Comparison of ENCODE assay signal across 5 fruit fly cellular contexts in the genomic region with DNA sequence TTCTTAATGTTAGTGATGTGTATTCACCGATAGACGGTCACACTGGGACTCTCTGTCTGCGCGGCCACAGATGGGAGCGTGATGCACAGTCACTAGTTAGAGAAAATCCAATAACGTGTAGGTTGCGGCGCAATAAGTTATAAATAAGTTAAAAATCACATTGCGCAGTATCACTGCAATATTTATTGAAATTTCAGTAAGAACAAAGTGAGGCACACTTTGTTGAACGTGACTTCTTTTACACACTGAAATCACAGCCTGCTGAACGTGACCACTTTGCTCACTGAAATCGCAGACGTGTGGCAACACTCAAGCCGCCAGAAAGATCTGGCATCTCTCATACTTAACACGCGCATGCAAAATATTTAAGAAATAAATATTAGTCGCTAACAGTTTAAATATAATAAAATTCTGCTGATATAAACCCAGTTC.
TF ChIP-seq lines count a peak whose summit lies in the region.

TSS of gene CG11247 (minus strand) at position 191 of the 432 bp plus-strand sequence.
TSS of gene Polr2H (plus strand) at position 317 of the 432 bp plus-strand sequence.

TF ChIP-seq in whole organism, adult, 20 proteins besides CTCF, POLR2A, EP300 and RAD21 (continued from another document):
- TF ChIP-seq Hr96 (GFP tag; optimal IDR thresholded peaks at IDR 0.05; lab: Kevin White, UChicago) = peak; percentile 86
- TF ChIP-seq Mnt (GFP tag; optimal IDR thresholded peaks at IDR 0.05; lab: Kevin White, UChicago) = peak; percentile 83
- TF ChIP-seq cic (GFP tag; optimal IDR thresholded peaks at IDR 0.05; lab: Kevin White, UChicago) = no peak
- peak; percentile 27 for TF ChIP-seq kay (GFP tag; lab: Kevin White, UChicago; ENCODE audit: borderline replicate concordance)

TF ChIP-seq in whole organism, embryonic, 481 proteins besides CTCF, POLR2A, EP300 and RAD21 (continued from another document and continues in another):
- peak; percentile 78 for TF ChIP-seq vnd (GFP tag; IDR thresholded peaks at IDR 0.05; lab: Robert Waterston, UW; ENCODE audit: partially characterized antibody)
- TF ChIP-seq Blimp-1 (GFP tag; optimal IDR thresholded peaks at IDR 0.05; lab: Kevin White, UChicago) = peak; percentile 79
- TF ChIP-seq kah (GFP tag; optimal IDR thresholded peaks at IDR 0.05; lab: Kevin White, UChicago) = peak; percentile 6
- TF ChIP-seq CG32767 (GFP tag; IDR thresholded peaks at IDR 0.05; lab: Robert Waterston, UW) = peak; percentile 77; the same call in 1 of the 2 replicates
- peak; percentile 72 for TF ChIP-seq CG17359 (tag; optimal IDR thresholded peaks at IDR 0.05; lab: Kevin White, UChicago)
- TF ChIP-seq CG10147 (GFP tag; optimal IDR thresholded peaks at IDR 0.05; lab: Kevin White, UChicago) = peak; percentile 68
- peak; percentile 91 for TF ChIP-seq CG12391 (tag; optimal IDR thresholded peaks at IDR 0.05; lab: Kevin White, UChicago)
- peak; percentile 95 for TF ChIP-seq CG6272 (GFP tag; IDR thresholded peaks at IDR 0.05; lab: Robert Waterston, UW)
- peak; percentile 88 for TF ChIP-seq sug (tag; optimal IDR thresholded peaks at IDR 0.05; lab: Kevin White, UChicago)
- TF ChIP-seq CG1024 (GFP tag; IDR thresholded peaks at IDR 0.05; lab: Robert Waterston, UW) = peak; percentile 82
- no peak for TF ChIP-seq br (optimal IDR thresholded peaks at IDR 0.05; lab: Kevin White, UChicago)
- TF ChIP-seq CG12942 (GFP tag; optimal IDR thresholded peaks at IDR 0.05; lab: Kevin White, UChicago) = peak; percentile 94
- peak; percentile 76; the same call in 2 of the 3 replicates for TF ChIP-seq CG11695 (GFP tag; IDR thresholded peaks at IDR 0.05; lab: Robert Waterston, UW)
- TF ChIP-seq nmo (GFP tag; optimal IDR thresholded peaks at IDR 0.05; lab: Kevin White, UChicago) = peak; percentile 95
- no peak for TF ChIP-seq bigmax (GFP tag; optimal IDR thresholded peaks at IDR 0.05; lab: Kevin White, UChicago)
- peak; percentile 97 for TF ChIP-seq lilli (GFP tag; optimal IDR thresholded peaks at IDR 0.05; lab: Kevin White, UChicago)
- TF ChIP-seq CG4820 (GFP tag; optimal IDR thresholded peaks at IDR 0.05; lab: Kevin White, UChicago) = peak; percentile 91
- peak; percentile 85 for TF ChIP-seq zen (tag; optimal IDR thresholded peaks at IDR 0.05; lab: Kevin White, UChicago)
- no peak for TF ChIP-seq Tbp (GFP tag; optimal IDR thresholded peaks at IDR 0.05; lab: Kevin White, UChicago)
- TF ChIP-seq CG15601 (tag; optimal IDR thresholded peaks at IDR 0.05; lab: Kevin White, UChicago) = peak; percentile 75
- TF ChIP-seq inv (GFP tag; IDR thresholded peaks at IDR 0.05; lab: Robert Waterston, UW; ENCODE audit: partially characterized antibody) = peak; percentile 76
- peak; percentile 60 for TF ChIP-seq gfzf (GFP tag; optimal IDR thresholded peaks at IDR 0.05; lab: Kevin White, UChicago)
- peak; percentile 84 for TF ChIP-seq Scr (GFP tag; IDR thresholded peaks at IDR 0.05; lab: Robert Waterston, UW; ENCODE audit: partially characterized antibody)
- peak; percentile 93 for TF ChIP-seq gem (tag; optimal IDR thresholded peaks at IDR 0.05; lab: Kevin White, UChicago)
- TF ChIP-seq Dip3 (GFP tag; optimal IDR thresholded peaks at IDR 0.05; lab: Kevin White, UChicago) = peak; percentile 96
- TF ChIP-seq D19B (GFP tag; optimal IDR thresholded peaks at IDR 0.05; lab: Kevin White, UChicago) = peak; percentile 67
- TF ChIP-seq Hmx (GFP tag; optimal IDR thresholded peaks at IDR 0.05; lab: Kevin White, UChicago) = peak; percentile 76
- TF ChIP-seq wek (GFP tag; optimal IDR thresholded peaks at IDR 0.05; lab: Kevin White, UChicago) = peak; percentile 49
- peak; percentile 83 for TF ChIP-seq CG12236 (GFP tag; optimal IDR thresholded peaks at IDR 0.05; lab: Kevin White, UChicago)

TF ChIP-seq in whole organism, prepupa, 60 proteins besides CTCF, POLR2A, EP300 and RAD21 (continued from another document and continues in another):
- TF ChIP-seq net (GFP tag; optimal IDR thresholded peaks at IDR 0.05; lab: Kevin White, UChicago) = peak; percentile 83
- peak; percentile 93 for TF ChIP-seq OdsH (GFP tag; optimal IDR thresholded peaks at IDR 0.05; lab: Kevin White, UChicago)
- TF ChIP-seq Hr39 (GFP tag; optimal IDR thresholded peaks at IDR 0.05; lab: Kevin White, UChicago) = peak; percentile 97
- peak; percentile 79; the same call in 1 of the 2 replicates for TF ChIP-seq CG11294 (GFP tag; IDR thresholded peaks at IDR 0.05; lab: Robert Waterston, UW)
- peak; percentile 52 for TF ChIP-seq spab (GFP tag; optimal IDR thresholded peaks at IDR 0.05; lab: Kevin White, UChicago)
- TF ChIP-seq Blimp-1 (GFP tag; optimal IDR thresholded peaks at IDR 0.05; lab: Kevin White, UChicago) = peak; percentile 48
- TF ChIP-seq CG10631 (GFP tag; optimal IDR thresholded peaks at IDR 0.05; lab: Kevin White, UChicago) = peak; percentile 91
- TF ChIP-seq esn (GFP tag; optimal IDR thresholded peaks at IDR 0.05; lab: Kevin White, UChicago) = peak; percentile 92
- TF ChIP-seq CG3919 (GFP tag; optimal IDR thresholded peaks at IDR 0.05; lab: Kevin White, UChicago) = peak; percentile 91
- TF ChIP-seq dsx (GFP tag; optimal IDR thresholded peaks at IDR 0.05; lab: Kevin White, UChicago; ENCODE audit: poor library complexity, severe bottlenecking) = peak; percentile 58
- no peak for TF ChIP-seq CG6854 (GFP tag; optimal IDR thresholded peaks at IDR 0.05; lab: Kevin White, UChicago)
- peak; percentile 11 for TF ChIP-seq CG9139 (GFP tag; optimal IDR thresholded peaks at IDR 0.05; lab: Kevin White, UChicago)
- TF ChIP-seq topi (GFP tag; optimal IDR thresholded peaks at IDR 0.05; lab: Kevin White, UChicago) = peak; percentile 88
- TF ChIP-seq acj6 (GFP tag; optimal IDR thresholded peaks at IDR 0.05; lab: Kevin White, UChicago) = peak; percentile 93
- peak; percentile 94 for TF ChIP-seq lz (GFP tag; optimal IDR thresholded peaks at IDR 0.05; lab: Kevin White, UChicago)
- TF ChIP-seq CG32006 (GFP tag; optimal IDR thresholded peaks at IDR 0.05; lab: Kevin White, UChicago) = peak; percentile 88
- peak; percentile 29 to 60 for TF ChIP-seq ss (GFP tag; optimal IDR thresholded peaks at IDR 0.05; lab: Kevin White, UChicago)
- TF ChIP-seq Smox (GFP tag; optimal IDR thresholded peaks at IDR 0.05; lab: Kevin White, UChicago) = peak; percentile 86
- TF ChIP-seq Sox14 (GFP tag; optimal IDR thresholded peaks at IDR 0.05; lab: Kevin White, UChicago) = peak; percentile 92
- peak; percentile 80 for TF ChIP-seq dac (GFP tag; optimal IDR thresholded peaks at IDR 0.05; lab: Kevin White, UChicago)
- TF ChIP-seq CG8632 (GFP tag; optimal IDR thresholded peaks at IDR 0.05; lab: Kevin White, UChicago) = peak; percentile 63
- peak; percentile 61 for TF ChIP-seq CG6808 (GFP tag; optimal IDR thresholded peaks at IDR 0.05; lab: Kevin White, UChicago)
- TF ChIP-seq achi (GFP tag; optimal IDR thresholded peaks at IDR 0.05; lab: Kevin White, UChicago) = peak; percentile 89
- peak; percentile 70 for TF ChIP-seq CG11762 (GFP tag; optimal IDR thresholded peaks at IDR 0.05; lab: Kevin White, UChicago; ENCODE audit: insufficient read depth)
- peak; percentile 95 for TF ChIP-seq Sox15 (GFP tag; optimal IDR thresholded peaks at IDR 0.05; lab: Kevin White, UChicago)
- peak; percentile 80 for TF ChIP-seq CG7368 (GFP tag; optimal IDR thresholded peaks at IDR 0.05; lab: Kevin White, UChicago)
- peak; percentile 88 for TF ChIP-seq CG3032 (tag; optimal IDR thresholded peaks at IDR 0.05; lab: Kevin White, UChicago)
- peak; percentile 97 for TF ChIP-seq CG31627 (GFP tag; optimal IDR thresholded peaks at IDR 0.05; lab: Kevin White, UChicago)
- peak; percentile 88 for TF ChIP-seq Gug (GFP tag; IDR thresholded peaks at IDR 0.05; lab: Robert Waterston, UW)
- peak; percentile 83 for TF ChIP-seq CG6792 (GFP tag; optimal IDR thresholded peaks at IDR 0.05; lab: Kevin White, UChicago)

TF ChIP-seq in whole organism, pupa, 21 proteins besides CTCF, POLR2A, EP300 and RAD21 (continued from another document):
- TF ChIP-seq CG15710 (tag; optimal IDR thresholded peaks at IDR 0.05; lab: Kevin White, UChicago) (peak; percentile 81), rn (GFP tag; IDR thresholded peaks at IDR 0.05; lab: Robert Waterston, UW) (peak; percentile 87)

TF ChIP-seq in whole organism, wandering third instar larva, 38 proteins besides CTCF, POLR2A, EP300 and RAD21 (continued from another document):
- peak; percentile 90 for TF ChIP-seq Jra (GFP tag; optimal IDR thresholded peaks at IDR 0.05; lab: Kevin White, UChicago)
- peak; percentile 60 for TF ChIP-seq dsf (GFP tag; optimal IDR thresholded peaks at IDR 0.05; lab: Kevin White, UChicago; ENCODE audit: borderline replicate concordance)
- peak; percentile 85 for TF ChIP-seq dmrt93B (GFP tag; optimal IDR thresholded peaks at IDR 0.05; lab: Kevin White, UChicago)
- peak; percentile 86 for TF ChIP-seq br (GFP tag; optimal IDR thresholded peaks at IDR 0.05; lab: Kevin White, UChicago)
- no peak for TF ChIP-seq Dfd (GFP tag; optimal IDR thresholded peaks at IDR 0.05; lab: Kevin White, UChicago)
- TF ChIP-seq CG9705 (GFP tag; optimal IDR thresholded peaks at IDR 0.05; lab: Kevin White, UChicago) = peak; percentile 75
- TF ChIP-seq brk (GFP tag; optimal IDR thresholded peaks at IDR 0.05; lab: Kevin White, UChicago) = peak; percentile 77
- TF ChIP-seq sv (GFP tag; optimal IDR thresholded peaks at IDR 0.05; lab: Kevin White, UChicago) = peak; percentile 87
- TF ChIP-seq h (GFP tag; optimal IDR thresholded peaks at IDR 0.05; lab: Kevin White, UChicago) = peak; percentile 90
- TF ChIP-seq Hr78 (GFP tag; optimal IDR thresholded peaks at IDR 0.05; lab: Kevin White, UChicago) = no peak
- TF ChIP-seq sage (GFP tag; optimal IDR thresholded peaks at IDR 0.05; lab: Kevin White, UChicago) = peak; percentile 38
- peak in 1 of 2 experiments; percentile 92 for TF ChIP-seq foxo (GFP tag; optimal IDR thresholded peaks at IDR 0.05; lab: Kevin White, UChicago)
- peak; percentile 88 for TF ChIP-seq Hr83 (GFP tag; optimal IDR thresholded peaks at IDR 0.05; lab: Kevin White, UChicago; ENCODE audit: poor library complexity, severe bottlenecking)
